Worm (Caenorhabditis elegans): ENCODE measurements around the gene B0273.1.
"Not testable (repeated sequence)": the region's sequence is repeated elsewhere in the genome, so short reads cannot be mapped to it uniquely, and the experiment has no call there.

ce11 chrIV:5455999-5456398 is 37.8 kb upstream of the B0273.1 start, which contains the start of gene Y4C6A.3:
- TF ChIP-seq sox-4, ztf-11, rnt-1 (tag; optimal IDR thresholded peaks at IDR 0.05): not testable (repeated sequence)
